Worm (Caenorhabditis elegans): Measurements from ENCODE around the gene rmd-3.

DNA sequence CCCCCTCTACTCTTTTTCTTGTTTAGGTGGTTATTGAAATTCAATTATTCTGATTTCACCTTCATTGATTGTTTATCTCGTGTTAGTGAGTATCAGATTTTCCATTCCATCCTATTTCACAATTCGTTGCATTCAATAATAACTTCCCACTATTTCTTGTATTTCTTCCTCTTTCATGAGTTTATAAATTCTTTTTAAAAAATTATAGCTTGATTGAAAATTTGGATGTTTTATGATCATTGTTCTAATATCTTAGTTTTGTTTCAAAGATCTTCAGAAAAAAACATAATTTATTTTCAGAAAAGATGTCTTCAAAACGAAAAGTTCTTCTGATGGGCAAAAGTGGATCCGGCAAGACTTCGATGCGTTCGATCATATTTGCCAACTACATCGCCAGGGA lies 38.3 kb downstream of the rmd-3 start, which contains the start of gene raga-1:
- TF ChIP-seq F13H6.1 (tag; optimal IDR thresholded peaks at IDR 0.05) (no peak), rnt-1 (tag; optimal IDR thresholded peaks at IDR 0.05) (no peak), pqm-1 (tag; optimal IDR thresholded peaks at IDR 0.05) (no peak), unc-3 (GFP tag; conservative IDR thresholded peaks at IDR 0.05) (no peak), unc-3 (tag; optimal IDR thresholded peaks at IDR 0.05) (no peak), Y22D7AL.16 (tag; optimal IDR thresholded peaks at IDR 0.05) (no peak), ceh-45 (GFP tag; IDR thresholded peaks at IDR 0.05) (no peak), hlh-30 (tag; optimal IDR thresholded peaks at IDR 0.05; ENCODE audit: insufficient read depth) (no peak), ceh-48 (tag; optimal IDR thresholded peaks at IDR 0.05) (no peak), nfya-1 (tag; optimal IDR thresholded peaks at IDR 0.05) (no peak), hlh-6 (tag; optimal IDR thresholded peaks at IDR 0.05) (no peak), lin-11 (tag; optimal IDR thresholded peaks at IDR 0.05) (no peak), ceh-30 (tag; optimal IDR thresholded peaks at IDR 0.05) (no peak), ceh-14 (tag; optimal IDR thresholded peaks at IDR 0.05) (no peak), sox-4 (tag; optimal IDR thresholded peaks at IDR 0.05) (no peak)

Measured in whole organism, late embryonic.